Fruit fly (Drosophila melanogaster) S2 (cell line): ENCODE results near the gene Sap47.

ENCODE experiments used
- CG8478 ChIP-seq: fragments of >200 bp; optimal IDR thresholded peaks from 2 replicates; lab custom pipeline; 2018
- CTCF ChIP-seq, 2 experiments: fragments of >200 bp; optimal IDR thresholded peaks; 2 replicates each; lab custom pipeline; 2018

dm6 chr3R:15922622-15923574, 12.0 kb upstream of the Sap47 start:
- no peak for TF ChIP-seq CG8478 (lab: Kevin White, UChicago)
- TF ChIP-seq CTCF (optimal IDR thresholded peaks at IDR 0.05; lab: Kevin White, UChicago) = no peak
